Worm (Caenorhabditis elegans) whole organism, L4/young adult: ENCODE data around the gene F41G3.6.

ENCODE experiments used
- W03F9.2 ChIP-seq: fragments of 150-350 bp; optimal IDR thresholded peaks from 2 replicates; lab custom pipeline; 2014; ENCODE audit warnings: missing biosample characterization, missing genetic modification characterization
- dao-5 ChIP-seq: sonication (generic microtip); optimal IDR thresholded peaks from 2 replicates; lab custom pipeline; 2016; ENCODE audit warnings: missing genotype, missing genetic modification characterization, moderate library complexity, missing compliant biosample characterization
- him-1 ChIP-seq: sonication (generic microtip); optimal IDR thresholded peaks from 2 replicates; lab custom pipeline; 2016; ENCODE audit warnings: missing genotype, missing genetic modification reagents, missing genetic modification characterization, missing compliant biosample characterization

ce11 chrII:6721581-6721980 is 21.1 kb upstream of the F41G3.6 start:
- TF ChIP-seq dao-5 (tag; lab: Kevin White, UChicago) (no peak), him-1 (tag; lab: Kevin White, UChicago) (peak; percentile 49), W03F9.2 (no peak)
